Fruit fly (Drosophila melanogaster): ENCODE measurements around the gene CG15545.
A peak's percentile ranks its signal among the peaks of the same experiment; 100 is the strongest.

- TF ChIP-seq esn (GFP tag; optimal IDR thresholded peaks at IDR 0.05) (no peak), CG6163 (GFP tag; IDR thresholded peaks at IDR 0.05) (peak; percentile 60; the same call in 2 of the 3 replicates), fkh (GFP tag; optimal IDR thresholded peaks at IDR 0.05) (no peak), dac (GFP tag; optimal IDR thresholded peaks at IDR 0.05) (no peak), topi (GFP tag; optimal IDR thresholded peaks at IDR 0.05) (no peak), Ets96B (tag; optimal IDR thresholded peaks at IDR 0.05) (no peak), CG8319 (GFP tag; optimal IDR thresholded peaks at IDR 0.05) (no peak), CG10669 (GFP tag; optimal IDR thresholded peaks at IDR 0.05) (peak; percentile 1), Sox15 (GFP tag; optimal IDR thresholded peaks at IDR 0.05) (no peak), cyc (GFP tag; optimal IDR thresholded peaks at IDR 0.05) (no peak), CG6854 (GFP tag; optimal IDR thresholded peaks at IDR 0.05) (no peak), Met (GFP tag; optimal IDR thresholded peaks at IDR 0.05) (no peak), CG16779 (tag; optimal IDR thresholded peaks at IDR 0.05) (no peak), Gug (GFP tag; IDR thresholded peaks at IDR 0.05) (no peak; the same call in 1 of the 2 replicates)
These were observed 2.5 kb upstream of the CG15545 start for dm6 chr3R:30874679-30875078.
